Fruit fly (Drosophila melanogaster) whole organism, wandering third instar larva: Measurements from ENCODE around the gene Mkrn1.

Experiments
- Dfd ChIP-seq: fragments of >200 bp; optimal IDR thresholded peaks from 2 replicates; lab custom pipeline; 2017; ENCODE audit warnings: missing biosample characterization, missing genetic modification characterization
- Rel ChIP-seq, 2 experiments: fragments of 200-800 bp; sonication (Bioruptor generic) in 1 of 2; optimal IDR thresholded peaks; 2 replicates in 1 of 2; 3 replicates in 1 of 2; lab custom pipeline; 2016 to 2019; ENCODE audit warnings: mild to moderate bottlenecking in 2 of 2, missing biosample characterization in 2 of 2, missing genetic modification characterization in 2 of 2, moderate library complexity in 1 of 2
- ey ChIP-seq: fragments of 200-800 bp; sonication (Bioruptor generic); optimal IDR thresholded peaks from 2 replicates; lab custom pipeline; 2016; ENCODE audit warnings: missing biosample characterization, missing genetic modification characterization
- jim ChIP-seq: fragments of 175-275, 200-325 bp; sonication (Bioruptor generic); optimal IDR thresholded peaks from 2 replicates; lab custom pipeline; 2016; ENCODE audit warnings: missing biosample characterization, mild to moderate bottlenecking, missing genetic modification characterization
- pan ChIP-seq: fragments of >200 bp; optimal IDR thresholded peaks from 2 replicates; lab custom pipeline; 2017
- rgr ChIP-seq: fragments of 200-800 bp; sonication (Bioruptor generic); optimal IDR thresholded peaks from 3 replicates; lab custom pipeline; 2016; ENCODE audit warnings: missing biosample characterization, mild to moderate bottlenecking, missing genetic modification characterization
- usp ChIP-seq: fragments of >200 bp; optimal IDR thresholded peaks from 2 replicates; lab custom pipeline; 2017; ENCODE audit warnings: missing biosample characterization, missing genetic modification characterization

DNA sequence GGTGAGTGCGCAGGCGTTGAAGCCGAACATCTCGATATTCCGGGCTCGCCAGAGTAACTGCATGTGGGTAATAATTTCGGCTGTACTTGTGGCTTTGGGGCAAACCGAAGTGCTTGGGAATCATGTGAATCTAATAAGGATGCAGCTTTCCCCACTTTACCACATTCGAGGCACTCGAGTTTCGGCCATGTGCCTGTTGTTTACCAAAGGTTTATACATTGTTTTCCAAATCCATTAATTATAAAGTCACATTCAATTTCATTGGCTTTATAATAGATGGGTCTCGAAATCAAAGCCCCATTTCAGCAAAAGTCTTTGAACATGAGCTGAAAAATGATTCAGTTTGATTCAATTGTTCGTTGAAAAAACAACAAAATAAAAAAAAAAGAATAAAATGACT, 31.6 kb upstream of the Mkrn1 start, which contains the start of gene CG7634:
- TF ChIP-seq ey (GFP tag; lab: Kevin White, UChicago) (no peak), pan (no peak), Dfd (GFP tag; lab: Kevin White, UChicago) (no peak), Rel (GFP tag; optimal IDR thresholded peaks at IDR 0.05; lab: Kevin White, UChicago) (no peak), Rel (tag; optimal IDR thresholded peaks at IDR 0.05; lab: Kevin White, UChicago) (no peak), rgr (GFP tag; lab: Kevin White, UChicago) (no peak), jim (no peak), usp (GFP tag; lab: Kevin White, UChicago) (no peak)
